Worm (Caenorhabditis elegans) whole organism, L2 larva: ENCODE measurements around the gene scl-3.

Experiments
- R02D3.7 ChIP-seq: fragments of 150-350 bp; optimal IDR thresholded peaks from 2 replicates; lab custom pipeline; 2014; ENCODE audit warnings: missing biosample characterization, missing genetic modification characterization
- aly-2 ChIP-seq: fragments of 150-350 bp; optimal IDR thresholded peaks from 2 replicates; lab custom pipeline; 2014; ENCODE audit warnings: missing biosample characterization, missing genetic modification characterization
- ama-1 ChIP-seq: fragments of 150-350 bp; optimal IDR thresholded peaks from 2 replicates; lab custom pipeline; 2018; ENCODE audit warnings: inconsistent platforms
- ceh-82 ChIP-seq: fragments of 150-350 bp; optimal IDR thresholded peaks from 2 replicates; lab custom pipeline; 2014; ENCODE audit warnings: missing biosample characterization, missing genetic modification characterization
- elt-3 ChIP-seq: sonication (generic microtip); optimal IDR thresholded peaks from 2 replicates; lab custom pipeline; 2017; ENCODE audit warnings: missing biosample characterization, missing genetic modification characterization
- fos-1 ChIP-seq: fragments of 150-350 bp; optimal IDR thresholded peaks from 2 replicates; lab custom pipeline; 2014; ENCODE audit warnings: missing biosample characterization, missing genetic modification characterization
- lin-13 ChIP-seq: fragments of 150-350 bp; optimal IDR thresholded peaks from 2 replicates; lab custom pipeline; 2014; ENCODE audit warnings: missing biosample characterization, missing genetic modification reagents, missing genetic modification characterization
- nhr-237 ChIP-seq: fragments of 150-350 bp; optimal IDR thresholded peaks from 2 replicates; lab custom pipeline; 2014; ENCODE audit warnings: missing biosample characterization, missing genetic modification characterization
- peb-1 ChIP-seq: fragments of 150-350 bp; optimal IDR thresholded peaks from 2 replicates; lab custom pipeline; 2014; ENCODE audit warnings: missing biosample characterization, missing genetic modification characterization
- skn-1 ChIP-seq: sonication (generic microtip); optimal IDR thresholded peaks from 2 replicates; lab custom pipeline; 2017; ENCODE audit warnings: missing biosample characterization, missing genetic modification characterization
- sma-3 ChIP-seq: sonication (generic microtip); optimal IDR thresholded peaks from 2 replicates; lab custom pipeline; 2016; ENCODE audit warnings: missing genetic modification reagents, missing genetic modification characterization, missing compliant biosample characterization
- unc-62 ChIP-seq: fragments of 150-350 bp; optimal IDR thresholded peaks from 2 replicates; lab custom pipeline; 2014; ENCODE audit warnings: missing biosample characterization, missing genetic modification reagents, missing genetic modification characterization
- ztf-11 ChIP-seq: sonication (generic microtip); optimal IDR thresholded peaks from 2 replicates; lab custom pipeline; 2017; ENCODE audit warnings: missing biosample characterization, missing genetic modification characterization

- TF ChIP-seq skn-1 (tag; lab: Kevin White, UChicago) = no peak
- TF ChIP-seq nhr-237 (tag; lab: Kevin White, UChicago) = no peak
- no peak for TF ChIP-seq peb-1 (tag; lab: Kevin White, UChicago)
- TF ChIP-seq ztf-11 = no peak
- no peak for TF ChIP-seq lin-13 (GFP tag; lab: Kevin White, UChicago)
- no peak for TF ChIP-seq fos-1 (tag; lab: Kevin White, UChicago)
- TF ChIP-seq elt-3 = no peak
- TF ChIP-seq ama-1 (lab: Kevin White, UChicago) = no peak
- no peak for TF ChIP-seq unc-62 (GFP tag; lab: Kevin White, UChicago)
- TF ChIP-seq aly-2 (tag; lab: Kevin White, UChicago) = no peak
- TF ChIP-seq ceh-82 = no peak
- no peak for TF ChIP-seq R02D3.7 (tag; lab: Kevin White, UChicago)
- peak; percentile 36 for TF ChIP-seq sma-3 (GFP tag; lab: Kevin White, UChicago)
These were observed 20.8 kb downstream of the scl-3 start for ce11 chrIV:13080185-13080584.
